Worm (Caenorhabditis elegans) whole organism, L1 larva: ENCODE data around the gene M7.12.
A peak's percentile ranks its signal among the peaks of the same experiment; 100 is the strongest.

Source experiments
- C04F5.9 ChIP-seq: sonication (generic microtip); optimal IDR thresholded peaks from 2 replicates; lab custom pipeline; 2016; ENCODE audit warnings: missing genetic modification characterization, missing compliant biosample characterization
- C34B4.2 ChIP-seq: sonication (generic microtip); optimal IDR thresholded peaks from 2 replicates; lab custom pipeline; 2017; ENCODE audit warnings: mild to moderate bottlenecking, missing genetic modification characterization, missing compliant biosample characterization
- F16B12.6 ChIP-seq: fragments of 150-350 bp; optimal IDR thresholded peaks from 2 replicates; lab custom pipeline; 2014; ENCODE audit warnings: missing biosample characterization, missing genetic modification characterization
- Y116A8C.19 ChIP-seq: sonication (generic microtip); optimal IDR thresholded peaks from 2 replicates; lab custom pipeline; 2016; ENCODE audit warnings: missing compliant biosample characterization, missing genetic modification characterization, borderline replicate concordance
- blmp-1 ChIP-seq: fragments of 150-350 bp; optimal IDR thresholded peaks from 2 replicates; lab custom pipeline; 2014; ENCODE audit warnings: missing biosample characterization, missing genetic modification characterization
- ceh-63 ChIP-seq: fragments of 200-800 bp; sonication (Bioruptor generic); optimal IDR thresholded peaks from 2 replicates; lab custom pipeline; 2018; ENCODE audit warnings: mild to moderate bottlenecking, missing genetic modification characterization, missing compliant biosample characterization
- dpl-1 ChIP-seq, 3 experiments: fragments of 150-350 bp in 2 of 3; sonication (generic microtip) in 1 of 3; optimal IDR thresholded peaks; 2 replicates each; lab custom pipeline; 2014 to 2017; ENCODE audit warnings: missing biosample characterization in 3 of 3, missing genetic modification characterization in 3 of 3, missing genetic modification reagents in 3 of 3
- dsc-1 ChIP-seq: sonication (generic microtip); optimal IDR thresholded peaks from 2 replicates; lab custom pipeline; 2016; ENCODE audit warnings: mild to moderate bottlenecking, missing genetic modification characterization, missing compliant biosample characterization
- efl-1 ChIP-seq, 4 experiments: fragments of 150-350 bp; optimal IDR thresholded peaks in 3 of 4; peaks in 1 of 4; 1 replicate in 1 of 4; 2 replicates in 3 of 4; lab custom pipeline; 2014; ENCODE audit warnings: missing biosample characterization in 2 of 4, missing genetic modification characterization in 2 of 4, missing genetic modification reagents in 2 of 4
- efl-3 ChIP-seq: fragments of 200-800 bp; sonication (Bioruptor generic); optimal IDR thresholded peaks from 2 replicates; lab custom pipeline; 2018; ENCODE audit warnings: mild to moderate bottlenecking, missing genetic modification characterization, missing compliant biosample characterization
- egl-13 ChIP-seq: sonication (generic microtip); optimal IDR thresholded peaks from 2 replicates; lab custom pipeline; 2016; ENCODE audit warnings: missing genotype, missing genetic modification reagents, missing genetic modification characterization, missing compliant biosample characterization
- egl-27 ChIP-seq, 2 experiments: fragments of 150-350 bp in 1 of 2; sonication (generic microtip); optimal IDR thresholded peaks; 3 replicates each; lab custom pipeline; 2017 to 2018; ENCODE audit warnings: missing biosample characterization in 2 of 2, missing genetic modification characterization in 2 of 2, missing genetic modification reagents in 2 of 2
- elt-3 ChIP-seq, 6 experiments: fragments of 150-350 bp in 1 of 6; sonication (generic microtip); optimal IDR thresholded peaks; 2 replicates each; lab custom pipeline; 2017 to 2018; ENCODE audit warnings: missing biosample characterization in 6 of 6, missing genetic modification characterization in 6 of 6, inconsistent platforms in 1 of 6
- ets-5 ChIP-seq: fragments of 200-800 bp; sonication (Bioruptor generic); IDR thresholded peaks from 2 replicates; pipeline ENCODE4 v1.3.6; 2022; ENCODE audit warnings: missing genetic modification characterization, missing compliant biosample characterization
- fkh-10 ChIP-seq: sonication (generic microtip); optimal IDR thresholded peaks from 2 replicates; lab custom pipeline; 2017; ENCODE audit warnings: missing biosample characterization, missing genetic modification reagents, missing genetic modification characterization
- fkh-4 ChIP-seq: sonication (generic microtip); optimal IDR thresholded peaks from 2 replicates; lab custom pipeline; 2016; ENCODE audit warnings: missing compliant biosample characterization, missing genetic modification characterization, borderline replicate concordance
- fkh-8 ChIP-seq: sonication (generic microtip); optimal IDR thresholded peaks from 2 replicates; lab custom pipeline; 2016; ENCODE audit warnings: mild to moderate bottlenecking, missing genetic modification characterization, missing compliant biosample characterization
- grh-1 ChIP-seq: fragments of 200-800 bp; sonication (Bioruptor generic); IDR thresholded peaks from 2 replicates; pipeline ENCODE4 v1.3.6; 2022; ENCODE audit warnings: missing genetic modification reagents, missing genetic modification characterization, missing compliant biosample characterization
- hlh-17 ChIP-seq: fragments of 200-800 bp; sonication (Bioruptor generic); optimal IDR thresholded peaks from 2 replicates; lab custom pipeline; 2018; ENCODE audit warnings: missing genetic modification characterization, mild to moderate bottlenecking, missing compliant biosample characterization, moderate library complexity, borderline replicate concordance
- irx-1 ChIP-seq: sonication (generic microtip); optimal IDR thresholded peaks from 2 replicates; lab custom pipeline; 2016; ENCODE audit warnings: missing genetic modification characterization, missing compliant biosample characterization
- lin-14 ChIP-seq: fragments of 200-800 bp; sonication (Bioruptor generic); optimal IDR thresholded peaks from 2 replicates; lab custom pipeline; 2018; ENCODE audit warnings: mild to moderate bottlenecking, missing genetic modification characterization, moderate library complexity, missing compliant biosample characterization
- lin-15B ChIP-seq: fragments of 150-350 bp; sonication (generic microtip); optimal IDR thresholded peaks from 3 replicates; lab custom pipeline; 2014; ENCODE audit warnings: missing biosample characterization, missing genetic modification characterization
- lin-35 ChIP-seq, 2 experiments: fragments of 150-350 bp; optimal IDR thresholded peaks; 2 replicates each; lab custom pipeline; 2014; ENCODE audit warnings: missing biosample characterization in 2 of 2, missing genetic modification characterization in 2 of 2, missing genetic modification reagents in 2 of 2
- lin-39 ChIP-seq: fragments of 150-350 bp; optimal IDR thresholded peaks from 2 replicates; lab custom pipeline; 2014; ENCODE audit warnings: missing biosample characterization, missing genetic modification reagents, missing genetic modification characterization
- lsy-2 ChIP-seq, 2 experiments: fragments of 150-350 bp; optimal IDR thresholded peaks; 2 replicates each; lab custom pipeline; 2014; ENCODE audit warnings: missing biosample characterization in 2 of 2, missing genetic modification characterization in 2 of 2
- mab-9 ChIP-seq: fragments of 200-800 bp; sonication (Bioruptor generic); IDR thresholded peaks from 2 replicates; pipeline ENCODE4 v1.3.6; 2022; ENCODE audit warnings: missing genetic modification reagents, missing genetic modification characterization, missing compliant biosample characterization
- nhr-11 ChIP-seq: fragments of 150-350 bp; optimal IDR thresholded peaks from 2 replicates; lab custom pipeline; 2014; ENCODE audit warnings: missing biosample characterization, missing genetic modification characterization
- nhr-19 ChIP-seq: fragments of 200-800 bp; sonication (Bioruptor generic); conservative IDR thresholded peaks from 2 replicates; pipeline ENCODE4 v1.3.6; 2022; ENCODE audit warnings: missing genetic modification characterization, missing compliant biosample characterization
- nhr-20 ChIP-seq: sonication (generic microtip); optimal IDR thresholded peaks from 2 replicates; lab custom pipeline; 2016; ENCODE audit warnings: mild to moderate bottlenecking, missing genetic modification characterization, missing compliant biosample characterization
- nhr-237 ChIP-seq: fragments of 150-350 bp; optimal IDR thresholded peaks from 2 replicates; lab custom pipeline; 2014; ENCODE audit warnings: missing biosample characterization, missing genetic modification characterization
- nhr-28 ChIP-seq: fragments of 150-350 bp; optimal IDR thresholded peaks from 2 replicates; lab custom pipeline; 2014; ENCODE audit warnings: missing biosample characterization, missing genetic modification characterization
- nhr-71 ChIP-seq: sonication (generic microtip); optimal IDR thresholded peaks from 2 replicates; lab custom pipeline; 2016; ENCODE audit warnings: mild to moderate bottlenecking, missing genetic modification characterization, moderate library complexity, missing compliant biosample characterization
- nhr-85 ChIP-seq: sonication (generic microtip); peaks from one replicate; lab custom pipeline; 2016; ENCODE audit warnings: missing genetic modification characterization, inconsistent platforms, missing compliant biosample characterization
- nhr-90 ChIP-seq: sonication (generic microtip); optimal IDR thresholded peaks from 2 replicates; lab custom pipeline; 2016; ENCODE audit warnings: mild to moderate bottlenecking, missing genetic modification characterization, missing compliant biosample characterization; ENCODE audit not compliant: poor library complexity
- pqm-1 ChIP-seq: sonication (generic microtip); optimal IDR thresholded peaks from 3 replicates; lab custom pipeline; 2017; ENCODE audit warnings: missing biosample characterization, missing genetic modification characterization
- snpc-4 ChIP-seq: fragments of 150-350 bp; optimal IDR thresholded peaks from 2 replicates; lab custom pipeline; 2014; ENCODE audit warnings: missing biosample characterization, missing genetic modification characterization
- snu-23 ChIP-seq: sonication (generic microtip); optimal IDR thresholded peaks from 2 replicates; lab custom pipeline; 2016; ENCODE audit warnings: missing genetic modification characterization, missing compliant biosample characterization
- sox-4 ChIP-seq: sonication (generic microtip); optimal IDR thresholded peaks from 2 replicates; lab custom pipeline; 2016; ENCODE audit warnings: missing genetic modification characterization, missing compliant biosample characterization
- sptf-1 ChIP-seq: fragments of 150-350 bp; optimal IDR thresholded peaks from 2 replicates; lab custom pipeline; 2014; ENCODE audit warnings: missing biosample characterization, missing genetic modification characterization
- sup-37 ChIP-seq: fragments of 200-800 bp; sonication (Bioruptor generic); optimal IDR thresholded peaks from 2 replicates; lab custom pipeline; 2018; ENCODE audit warnings: mild to moderate bottlenecking, missing genetic modification characterization, missing compliant biosample characterization
- swsn-7 ChIP-seq: sonication (generic microtip); optimal IDR thresholded peaks from 2 replicates; lab custom pipeline; 2016; ENCODE audit warnings: missing genetic modification characterization, missing compliant biosample characterization
- tlp-1 ChIP-seq: fragments of 150-350 bp; optimal IDR thresholded peaks from 2 replicates; lab custom pipeline; 2014; ENCODE audit warnings: missing biosample characterization, missing genetic modification characterization
- unc-130 ChIP-seq: fragments of 150-350 bp; optimal IDR thresholded peaks from 2 replicates; lab custom pipeline; 2017; ENCODE audit warnings: missing biosample characterization, missing genetic modification characterization, inconsistent platforms
- unc-30 ChIP-seq: sonication (generic microtip); optimal IDR thresholded peaks from 2 replicates; lab custom pipeline; 2017; ENCODE audit warnings: missing biosample characterization, missing genetic modification characterization
- vab-15 ChIP-seq: sonication (generic microtip); optimal IDR thresholded peaks from 2 replicates; lab custom pipeline; 2017; ENCODE audit warnings: missing genotype, mild to moderate bottlenecking, missing genetic modification characterization, missing compliant biosample characterization
- xbp-1 ChIP-seq: sonication (generic microtip); optimal IDR thresholded peaks from 2 replicates; lab custom pipeline; 2016; ENCODE audit warnings: missing genetic modification characterization, missing compliant biosample characterization

M7.12 gene

DNA sequence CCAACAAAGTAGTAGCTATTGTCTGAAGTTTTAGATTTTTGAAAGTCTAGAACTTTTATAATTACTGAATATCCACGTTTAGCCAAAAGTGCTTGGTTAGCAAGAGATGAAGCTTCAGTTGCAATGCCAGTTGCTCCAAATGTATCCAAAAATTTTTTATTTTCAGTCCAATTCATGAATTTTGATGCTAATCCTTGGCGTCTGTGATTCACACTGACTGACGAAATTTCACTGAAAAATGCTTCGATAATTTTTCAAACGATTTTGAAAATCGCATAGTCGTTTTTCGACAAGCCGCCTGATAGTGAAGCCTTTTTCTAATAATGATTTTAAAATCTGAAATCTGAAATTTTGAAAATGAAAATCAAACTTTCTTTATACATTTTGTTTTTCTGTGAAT is 3.7 kb downstream of the M7.12 start:
- TF ChIP-seq egl-13, result no peak
- TF ChIP-seq grh-1 (GFP tag; lab: Robert Waterston, UW), result no peak
- no peak for TF ChIP-seq efl-1 (optimal IDR thresholded peaks at IDR 0.05; lab: Kevin White, UChicago)
- no peak for TF ChIP-seq efl-1 (GFP tag; optimal IDR thresholded peaks at IDR 0.05 in 1 of 2; lab: Kevin White, UChicago)
- no peak for TF ChIP-seq nhr-71 (tag; lab: Kevin White, UChicago)
- TF ChIP-seq egl-27 (tag; optimal IDR thresholded peaks at IDR 0.05; lab: Kevin White, UChicago), result no peak
- no peak for TF ChIP-seq ceh-63 (GFP tag; lab: Kevin White, UChicago)
- no peak for TF ChIP-seq hlh-17
- no peak for TF ChIP-seq C34B4.2 (tag; lab: Kevin White, UChicago)
- no peak for TF ChIP-seq snu-23 (GFP tag; lab: Kevin White, UChicago)
- no peak for TF ChIP-seq unc-30 (tag; lab: Kevin White, UChicago)

DNA sequence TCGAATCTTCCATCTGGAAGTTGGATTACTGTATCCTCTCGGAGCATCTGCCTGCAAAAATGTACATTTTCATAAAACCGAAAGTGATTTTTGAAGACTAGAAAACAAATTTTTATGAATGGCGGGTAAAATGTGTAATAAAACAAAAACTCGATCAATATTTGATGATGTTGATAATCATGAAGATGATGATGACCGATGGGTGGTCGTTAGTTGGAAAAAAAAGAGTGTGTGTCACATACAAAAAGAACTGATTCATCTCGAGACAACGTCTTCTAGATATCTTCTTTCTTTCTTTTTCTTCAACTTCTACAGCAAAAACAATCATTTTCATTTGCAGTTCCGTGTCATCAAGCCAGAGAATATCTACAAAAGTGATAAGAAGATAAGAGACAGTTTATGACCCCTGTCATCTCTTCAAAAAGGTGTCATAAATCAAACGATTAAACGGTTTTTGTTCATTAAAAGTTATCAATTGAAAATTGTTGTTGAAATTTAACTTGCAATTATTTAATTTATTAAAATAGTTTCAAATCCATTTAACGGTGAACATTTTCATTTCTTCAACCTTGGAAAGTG is 5.2 kb downstream of the M7.12 start, which contains the start of gene bcc-1:
TSS of gene bcc-1 (minus strand) at position 51 of the 579 bp plus-strand sequence.
- TF ChIP-seq nhr-20 (peak; percentile 51), irx-1 (tag; lab: Kevin White, UChicago) (no peak), dpl-1 (GFP tag; optimal IDR thresholded peaks at IDR 0.05; lab: Kevin White, UChicago) (no peak), sptf-1 (tag; lab: Kevin White, UChicago) (no peak), blmp-1 (tag; lab: Kevin White, UChicago) (peak; percentile 54), F16B12.6 (tag; lab: Kevin White, UChicago) (no peak), lin-14 (GFP tag; lab: Kevin White, UChicago) (no peak), sup-37 (GFP tag; lab: Kevin White, UChicago) (no peak), snu-23 (GFP tag; lab: Kevin White, UChicago) (peak; percentile 32), xbp-1 (tag; lab: Kevin White, UChicago) (no peak), lin-35 (GFP tag; optimal IDR thresholded peaks at IDR 0.05; lab: Kevin White, UChicago) (peak in 1 of 2 experiments; percentile 34), fkh-8 (tag; lab: Kevin White, UChicago) (no peak), fkh-4 (tag; lab: Kevin White, UChicago) (no peak), egl-27 (tag; optimal IDR thresholded peaks at IDR 0.05; lab: Kevin White, UChicago) (no peak), sox-4 (tag; lab: Kevin White, UChicago) (no peak), elt-3 (tag; optimal IDR thresholded peaks at IDR 0.05; lab: Kevin White, UChicago) (peak in 5 of 6 experiments; percentile 31 to 95 (median 81)), nhr-28 (tag; lab: Kevin White, UChicago) (no peak), snpc-4 (tag; lab: Kevin White, UChicago) (no peak), nhr-19 (no peak), nhr-11 (tag; lab: Kevin White, UChicago) (no peak), swsn-7 (tag; lab: Kevin White, UChicago) (no peak), C04F5.9 (tag; lab: Kevin White, UChicago) (no peak), vab-15 (no peak), unc-130 (tag; lab: Kevin White, UChicago) (no peak), lin-15B (tag; lab: Kevin White, UChicago) (no peak), Y116A8C.19 (tag; lab: Kevin White, UChicago) (no peak), tlp-1 (tag; lab: Kevin White, UChicago) (no peak), lin-39 (tag; lab: Kevin White, UChicago) (no peak), nhr-90 (tag; lab: Kevin White, UChicago) (peak; percentile 12), dsc-1 (tag; lab: Kevin White, UChicago) (no peak), mab-9 (GFP tag; lab: Robert Waterston, UW) (no peak), fkh-10 (GFP tag; lab: Kevin White, UChicago) (no peak), egl-13 (no peak), efl-1 (optimal IDR thresholded peaks at IDR 0.05; lab: Kevin White, UChicago) (no peak), efl-1 (GFP tag; optimal IDR thresholded peaks at IDR 0.05 in 1 of 2; lab: Kevin White, UChicago) (no peak), lsy-2 (tag; optimal IDR thresholded peaks at IDR 0.05; lab: Kevin White, UChicago) (peak in 1 of 2 experiments; percentile 37), ets-5 (no peak), efl-3 (GFP tag; lab: Kevin White, UChicago) (no peak), nhr-237 (tag; lab: Kevin White, UChicago) (no peak), nhr-71 (tag; lab: Kevin White, UChicago) (peak; percentile 31), pqm-1 (tag; lab: Kevin White, UChicago) (no peak), nhr-85 (no peak)
